Worm (Caenorhabditis elegans) whole organism, young adult: ENCODE measurements around the gene scl-3.

ENCODE experiments used
- B0336.3 ChIP-seq: fragments of 200-800 bp; sonication (Bioruptor generic); IDR thresholded peaks from 2 replicates; pipeline ENCODE4 v1.3.6; 2022; ENCODE audit warnings: missing genetic modification characterization, missing compliant biosample characterization
- F57A8.1 ChIP-seq: fragments of 200-800 bp; sonication (Bioruptor generic); optimal IDR thresholded peaks from 2 replicates; lab custom pipeline; 2018; ENCODE audit warnings: mild to moderate bottlenecking, missing genetic modification characterization, moderate library complexity, missing compliant biosample characterization
- F57C9.4 ChIP-seq: sonication (generic microtip); optimal IDR thresholded peaks from 2 replicates; lab custom pipeline; 2017; ENCODE audit warnings: mild to moderate bottlenecking, missing genetic modification characterization, missing compliant biosample characterization
- Y53F4B.3 ChIP-seq: fragments of 200-800 bp; sonication (Bioruptor generic); IDR thresholded peaks from 2 replicates; pipeline ENCODE4 v1.3.6; 2022; ENCODE audit warnings: missing genetic modification reagents, missing genetic modification characterization, missing compliant biosample characterization
- Y56A3A.18 ChIP-seq: fragments of 200-800 bp; sonication (Bioruptor generic); IDR thresholded peaks from 2 replicates; pipeline ENCODE4 v1.3.6; 2022; ENCODE audit warnings: missing genetic modification reagents, missing genetic modification characterization, missing compliant biosample characterization
- Y95B8A.8 ChIP-seq: fragments of 200-800 bp; sonication (Bioruptor generic); IDR thresholded peaks from 2 replicates; pipeline ENCODE4 v1.3.6; 2022; ENCODE audit warnings: missing genetic modification reagents, missing genetic modification characterization, missing compliant biosample characterization
- atf-7 ChIP-seq: sonication (generic microtip); optimal IDR thresholded peaks from 2 replicates; lab custom pipeline; 2017; ENCODE audit warnings: mild to moderate bottlenecking, missing genetic modification characterization, missing compliant biosample characterization
- attf-5 ChIP-seq: fragments of 200-800 bp; sonication (Bioruptor generic); optimal IDR thresholded peaks from 2 replicates; lab custom pipeline; 2018; ENCODE audit warnings: mild to moderate bottlenecking, missing genetic modification characterization, missing compliant biosample characterization
- cebp-1 ChIP-seq, 2 experiments: fragments of 200-800 bp in 1 of 2; sonication (Bioruptor generic) in 1 of 2; sonication (generic microtip) in 1 of 2; IDR thresholded peaks in 1 of 2; optimal IDR thresholded peaks in 1 of 2; 2 replicates each; pipeline versions ENCODE4 v1.3.6 to Lab custom; 2017 to 2022; ENCODE audit warnings: missing compliant biosample characterization in 2 of 2, missing genetic modification characterization in 2 of 2, mild to moderate bottlenecking in 1 of 2, missing genetic modification reagents in 1 of 2, moderate library complexity in 1 of 2
- cebp-2 ChIP-seq: fragments of 200-800 bp; sonication (Bioruptor generic); IDR thresholded peaks from 2 replicates; pipeline ENCODE4 v1.3.6; 2022; ENCODE audit warnings: missing genetic modification characterization, missing compliant biosample characterization
- ceh-27 ChIP-seq: fragments of 200-800 bp; sonication (Bioruptor generic); optimal IDR thresholded peaks from 2 replicates; lab custom pipeline; 2018; ENCODE audit warnings: mild to moderate bottlenecking, missing genetic modification characterization, moderate library complexity, missing compliant biosample characterization
- ceh-79 ChIP-seq: sonication (generic microtip); optimal IDR thresholded peaks from 2 replicates; lab custom pipeline; 2017; ENCODE audit warnings: mild to moderate bottlenecking, missing genetic modification characterization, missing compliant biosample characterization
- chd-7 ChIP-seq: sonication (generic microtip); optimal IDR thresholded peaks from 2 replicates; lab custom pipeline; 2016; ENCODE audit warnings: mild to moderate bottlenecking, missing genetic modification characterization, moderate library complexity, missing compliant biosample characterization
- dox-1 ChIP-seq: fragments of 200-800 bp; sonication (Bioruptor generic); IDR thresholded peaks from 2 replicates; pipeline ENCODE4 v1.3.6; 2022; ENCODE audit warnings: missing genetic modification reagents, missing genetic modification characterization, missing compliant biosample characterization
- egl-18 ChIP-seq: fragments of 200-800 bp; sonication (Bioruptor generic); IDR thresholded peaks from 2 replicates; pipeline ENCODE4 v1.3.6; 2022; ENCODE audit warnings: missing genetic modification reagents, missing genetic modification characterization, missing compliant biosample characterization
- egrh-3 ChIP-seq: fragments of 200-800 bp; sonication (Bioruptor generic); IDR thresholded peaks from 2 replicates; pipeline ENCODE4 v1.3.6; 2022; ENCODE audit warnings: missing genetic modification reagents, missing genetic modification characterization, missing compliant biosample characterization
- ets-4 ChIP-seq: fragments of 200-800 bp; sonication (Bioruptor generic); optimal IDR thresholded peaks from 2 replicates; lab custom pipeline; 2018; ENCODE audit warnings: mild to moderate bottlenecking, missing genetic modification characterization, missing compliant biosample characterization
- fkh-3 ChIP-seq: sonication (generic microtip); optimal IDR thresholded peaks from 2 replicates; lab custom pipeline; 2016; ENCODE audit warnings: mild to moderate bottlenecking, missing genetic modification characterization, missing compliant biosample characterization
- hmg-1.2 ChIP-seq: fragments of 200-800 bp; sonication (Bioruptor generic); IDR thresholded peaks from 2 replicates; pipeline ENCODE4 v1.3.6; 2022; ENCODE audit warnings: missing genetic modification reagents, missing genetic modification characterization, missing compliant biosample characterization
- hsf-1 ChIP-seq: fragments of 200-800 bp; sonication (Bioruptor generic); IDR thresholded peaks from 2 replicates; pipeline ENCODE4 v1.3.6; 2022; ENCODE audit warnings: missing genetic modification reagents, missing genetic modification characterization, missing compliant biosample characterization
- let-526 ChIP-seq: fragments of 200-800 bp; sonication (Bioruptor generic); IDR thresholded peaks from 2 replicates; pipeline ENCODE4 v1.3.6; 2022; ENCODE audit warnings: missing genetic modification reagents, missing genetic modification characterization, missing compliant biosample characterization
- let-607 ChIP-seq, 2 experiments: fragments of 200-800 bp in 1 of 2; sonication (Bioruptor generic) in 1 of 2; sonication (generic microtip) in 1 of 2; optimal IDR thresholded peaks; 2 replicates each; lab custom pipeline; 2016 to 2018; ENCODE audit warnings: mild to moderate bottlenecking in 2 of 2, missing compliant biosample characterization in 2 of 2, missing genetic modification characterization in 2 of 2, moderate library complexity in 2 of 2, missing genotype in 1 of 2
- madf-10 ChIP-seq: sonication (generic microtip); optimal IDR thresholded peaks from 2 replicates; lab custom pipeline; 2016; ENCODE audit warnings: mild to moderate bottlenecking, missing genetic modification characterization, missing compliant biosample characterization
- madf-8 ChIP-seq: fragments of 200-800 bp; sonication (Bioruptor generic); conservative IDR thresholded peaks from 2 replicates; pipeline ENCODE4 v1.3.6; 2022; ENCODE audit warnings: missing genetic modification reagents, missing genetic modification characterization, missing compliant biosample characterization
- nfyb-1 ChIP-seq: fragments of 200-800 bp; sonication (Bioruptor generic); IDR thresholded peaks from 2 replicates; pipeline ENCODE4 v1.3.6; 2022; ENCODE audit warnings: missing genetic modification reagents, missing genetic modification characterization, missing compliant biosample characterization
- nhr-179 ChIP-seq: sonication (generic microtip); optimal IDR thresholded peaks from 2 replicates; lab custom pipeline; 2016; ENCODE audit warnings: mild to moderate bottlenecking, missing genetic modification characterization, missing compliant biosample characterization
- nhr-80 ChIP-seq: sonication (generic microtip); optimal IDR thresholded peaks from 2 replicates; lab custom pipeline; 2016; ENCODE audit warnings: missing genetic modification characterization, missing compliant biosample characterization
- nhr-90 ChIP-seq: sonication (generic microtip); optimal IDR thresholded peaks from 2 replicates; lab custom pipeline; 2016; ENCODE audit warnings: missing genotype, mild to moderate bottlenecking, missing genetic modification characterization, missing compliant biosample characterization
- rcor-1 ChIP-seq: fragments of 200-800 bp; sonication (Bioruptor generic); IDR thresholded peaks from 2 replicates; pipeline ENCODE4 v1.3.6; 2022; ENCODE audit warnings: missing genetic modification reagents, missing genetic modification characterization, missing compliant biosample characterization
- repo-1 ChIP-seq: sonication (generic microtip); optimal IDR thresholded peaks from 2 replicates; lab custom pipeline; 2017; ENCODE audit warnings: mild to moderate bottlenecking, missing genetic modification characterization, missing compliant biosample characterization
- sea-2 ChIP-seq: fragments of 200-800 bp; sonication (Bioruptor generic); IDR thresholded peaks from 2 replicates; pipeline ENCODE4 v1.3.6; 2022; ENCODE audit warnings: missing genetic modification characterization, missing compliant biosample characterization
- tbp1 ChIP-seq: fragments of 200-800 bp; sonication (Bioruptor generic); optimal IDR thresholded peaks from 2 replicates; lab custom pipeline; 2018; ENCODE audit warnings: mild to moderate bottlenecking, missing genetic modification characterization, missing compliant biosample characterization
- tlf-1 ChIP-seq: fragments of 200-800 bp; sonication (Bioruptor generic); optimal IDR thresholded peaks from 2 replicates; lab custom pipeline; 2018; ENCODE audit warnings: mild to moderate bottlenecking, missing genetic modification characterization, missing compliant biosample characterization
- zfh-2 ChIP-seq: fragments of 200-800 bp; sonication (Bioruptor generic); conservative IDR thresholded peaks from 2 replicates; pipeline ENCODE4 v1.3.6; 2022; ENCODE audit warnings: missing genetic modification reagents, missing genetic modification characterization, missing compliant biosample characterization
- ztf-22 ChIP-seq: fragments of 200-800 bp; sonication (Bioruptor generic); optimal IDR thresholded peaks from 2 replicates; lab custom pipeline; 2018; ENCODE audit warnings: mild to moderate bottlenecking, missing genetic modification characterization, moderate library complexity, missing compliant biosample characterization

scl-3 gene

ce11 chrIV:13022892-13023291 is 36.5 kb upstream of the scl-3 start:
- peak; percentile 42; the same call in 1 of the 2 replicates for TF ChIP-seq egrh-3
- TF ChIP-seq hmg-1.2 (GFP tag; lab: Robert Waterston, UW) = 0 out of 2 replicates have a peak, but pooled peaks have one; percentile 16
- 0 out of 2 replicates have a peak, but pooled peaks have one; percentile 17 for TF ChIP-seq nfyb-1
- peak; percentile 90 for TF ChIP-seq cebp-2 (GFP tag; lab: Robert Waterston, UW)
- TF ChIP-seq zfh-2 (GFP tag; lab: Robert Waterston, UW) = peak; percentile 90
- TF ChIP-seq nhr-179 (tag; lab: Kevin White, UChicago) = no peak

- TF ChIP-seq cebp-1 (GFP tag; IDR thresholded peaks at IDR 0.05; lab: Robert Waterston, UW) (no peak), cebp-1 (tag; optimal IDR thresholded peaks at IDR 0.05; lab: Kevin White, UChicago) (peak; percentile 5), zfh-2 (GFP tag; lab: Robert Waterston, UW) (peak; percentile 54; the same call in 1 of the 2 replicates), rcor-1 (GFP tag; lab: Robert Waterston, UW) (0 out of 2 replicates have a peak, but pooled peaks have one; percentile 14), egl-18 (0 out of 2 replicates have a peak, but pooled peaks have one; percentile 12), Y53F4B.3 (no peak), ceh-27 (GFP tag; lab: Kevin White, UChicago) (peak; percentile 14)
- TF ChIP-seq, all 124 proteins: peak for 5
Observed at ce11 chrIV:13025853-13026343, 33.5 kb upstream of the scl-3 start.

ce11 chrIV:13026762-13027161 is 32.6 kb upstream of the scl-3 start:
- TF ChIP-seq repo-1 (tag; lab: Kevin White, UChicago) (no peak), F57A8.1 (no peak), fkh-3 (no peak), nhr-80 (peak; percentile 98), attf-5 (peak; percentile 48), hsf-1 (GFP tag; lab: Robert Waterston, UW) (0 out of 2 replicates have a peak, but pooled peaks have one; percentile 10), let-607 (tag; optimal IDR thresholded peaks at IDR 0.05; lab: Kevin White, UChicago) (peak; percentile 34 to 46), madf-10 (peak; percentile 3), tlf-1 (GFP tag; lab: Kevin White, UChicago) (peak; percentile 18), sea-2 (GFP tag; lab: Robert Waterston, UW) (no peak), ztf-22 (GFP tag; lab: Kevin White, UChicago) (peak; percentile 34), let-526 (GFP tag; lab: Robert Waterston, UW) (0 out of 2 replicates have a peak, but pooled peaks have one; percentile 38), dox-1 (GFP tag; lab: Robert Waterston, UW) (peak; percentile 61; the same call in 1 of the 2 replicates), tbp1 (GFP tag; lab: Kevin White, UChicago) (peak; percentile 23), egrh-3 (0 out of 2 replicates have a peak, but pooled peaks have one; percentile 5), cebp-1 (GFP tag; IDR thresholded peaks at IDR 0.05; lab: Robert Waterston, UW) (no peak), cebp-1 (tag; optimal IDR thresholded peaks at IDR 0.05; lab: Kevin White, UChicago) (peak; percentile 9), nfyb-1 (peak; percentile 70), Y56A3A.18 (GFP tag; lab: Robert Waterston, UW) (peak; percentile 73; the same call in 1 of the 2 replicates), F57C9.4 (tag; lab: Kevin White, UChicago) (no peak), zfh-2 (GFP tag; lab: Robert Waterston, UW) (peak; percentile 36; the same call in 1 of the 2 replicates), Y95B8A.8 (GFP tag; lab: Robert Waterston, UW) (no peak), atf-7 (tag; lab: Kevin White, UChicago) (peak; percentile 63), madf-8 (GFP tag; lab: Robert Waterston, UW) (no peak), B0336.3 (peak; percentile 51; the same call in 1 of the 2 replicates), chd-7 (peak; percentile 64), nhr-90 (tag; lab: Kevin White, UChicago) (peak; percentile 49), ets-4 (GFP tag; lab: Kevin White, UChicago) (peak; percentile 70), ceh-79 (tag; lab: Kevin White, UChicago) (no peak)
- TF ChIP-seq, all 124 proteins: peak for 20
